Fruit fly (Drosophila melanogaster) whole organism, embryonic: ENCODE data around the gene CG11629.

Source experiments
- Atf3 ChIP-seq: fragments of 200-800 bp; sonication (Bioruptor generic); optimal IDR thresholded peaks from 3 replicates; lab custom pipeline; 2016; ENCODE audit warnings: missing biosample characterization, missing genetic modification characterization
- BtbVII ChIP-seq: fragments of 200-800 bp; sonication (Bioruptor generic); optimal IDR thresholded peaks from 3 replicates; lab custom pipeline; 2017; ENCODE audit warnings: missing biosample characterization, mild to moderate bottlenecking, missing genetic modification characterization
- CG12219 ChIP-seq: fragments of 200-800 bp; sonication (Bioruptor generic); optimal IDR thresholded peaks from 3 replicates; lab custom pipeline; 2018; ENCODE audit warnings: missing biosample characterization, mild to moderate bottlenecking, missing genetic modification characterization
- CG13624 ChIP-seq: fragments of 200-800 bp; sonication (Bioruptor generic); optimal IDR thresholded peaks from 2 replicates; lab custom pipeline; 2016; ENCODE audit warnings: missing biosample characterization, missing genetic modification characterization
- CG16863 ChIP-seq: fragments of 200-800 bp; sonication (Bioruptor generic); optimal IDR thresholded peaks from 3 replicates; lab custom pipeline; 2016; ENCODE audit warnings: missing biosample characterization, missing genetic modification characterization
- CG17361 ChIP-seq: fragments of 200-800 bp; sonication (Bioruptor generic); IDR thresholded peaks from 3 replicates; pipeline ENCODE4 v1.3.6; 2022; ENCODE audit warnings: missing biosample characterization, missing genetic modification characterization
- CG17568 ChIP-seq: fragments of 200-800 bp; sonication (Bioruptor generic); optimal IDR thresholded peaks from 2 replicates; lab custom pipeline; 2018; ENCODE audit warnings: missing biosample characterization, mild to moderate bottlenecking, missing genetic modification characterization, moderate library complexity
- CG17912 ChIP-seq: fragments of 200-800 bp; sonication (Bioruptor generic); optimal IDR thresholded peaks from 2 replicates; lab custom pipeline; 2018; ENCODE audit warnings: missing biosample characterization, mild to moderate bottlenecking, missing genetic modification characterization
- CG2199 ChIP-seq: fragments of 200-800 bp; sonication (Bioruptor generic); IDR thresholded peaks from 3 replicates; pipeline ENCODE4 v1.3.6; 2022; ENCODE audit warnings: missing biosample characterization, missing genetic modification characterization
- CG2678 ChIP-seq: fragments of 200-800 bp; sonication (Bioruptor generic); optimal IDR thresholded peaks from 3 replicates; lab custom pipeline; 2019; ENCODE audit warnings: missing biosample characterization, mild to moderate bottlenecking, missing genetic modification characterization, moderate library complexity
- CG3163 ChIP-seq: fragments of 200-800 bp; sonication (Bioruptor generic); optimal IDR thresholded peaks from 3 replicates; lab custom pipeline; 2016; ENCODE audit warnings: missing biosample characterization, missing genetic modification characterization
- CG5245 ChIP-seq: fragments of 200-800 bp; sonication (Bioruptor generic); optimal IDR thresholded peaks from 3 replicates; lab custom pipeline; 2016; ENCODE audit warnings: missing biosample characterization, missing genetic modification characterization
- CG6254 ChIP-seq: fragments of 200-800 bp; sonication (Bioruptor generic); optimal IDR thresholded peaks from 3 replicates; lab custom pipeline; 2017; ENCODE audit warnings: mild to moderate bottlenecking, missing biosample characterization, missing genetic modification reagents, missing genetic modification characterization
- CG6791 ChIP-seq: fragments of 200-800 bp; sonication (Bioruptor generic); IDR thresholded peaks from 3 replicates; pipeline ENCODE4 v1.3.6; 2022; ENCODE audit warnings: missing biosample characterization, missing genetic modification characterization; ENCODE audit not compliant: partially characterized antibody
- CG6854 ChIP-seq: fragments of 200-800 bp; sonication (Bioruptor generic); optimal IDR thresholded peaks from 3 replicates; lab custom pipeline; 2017; ENCODE audit warnings: missing biosample characterization, mild to moderate bottlenecking, missing genetic modification characterization
- CG7786 ChIP-seq: fragments of 200-800 bp; sonication (Bioruptor generic); optimal IDR thresholded peaks from 2 replicates; lab custom pipeline; 2016; ENCODE audit warnings: missing biosample characterization, missing genetic modification characterization
- CG8478 ChIP-seq: fragments of >200 bp; optimal IDR thresholded peaks from 2 replicates; lab custom pipeline; 2018
- CG9215 ChIP-seq: fragments of 200-800 bp; sonication (Bioruptor generic); IDR thresholded peaks from 2 replicates; pipeline ENCODE4 v1.3.6; 2022; ENCODE audit warnings: missing biosample characterization, missing genetic modification characterization
- CG9437 ChIP-seq: fragments of 200-800 bp; sonication (Bioruptor generic); optimal IDR thresholded peaks from 2 replicates; lab custom pipeline; 2018; ENCODE audit warnings: missing biosample characterization, mild to moderate bottlenecking, missing genetic modification characterization
- CG9727 ChIP-seq: fragments of 200-800 bp; sonication (Bioruptor generic); optimal IDR thresholded peaks from 3 replicates; lab custom pipeline; 2017; ENCODE audit warnings: missing biosample characterization, mild to moderate bottlenecking, missing genetic modification characterization
- CG9817 ChIP-seq: fragments of 200-800 bp; sonication (Bioruptor generic); optimal IDR thresholded peaks from 2 replicates; lab custom pipeline; 2018; ENCODE audit warnings: missing biosample characterization, mild to moderate bottlenecking, missing genetic modification characterization, moderate library complexity
- CoRest ChIP-seq: fragments of 200-800 bp; sonication (Bioruptor generic); optimal IDR thresholded peaks from 3 replicates; lab custom pipeline; 2018; ENCODE audit warnings: missing biosample characterization, mild to moderate bottlenecking, missing genetic modification characterization, moderate library complexity
- Dfd ChIP-seq, 2 experiments: fragments of >200 bp; optimal IDR thresholded peaks; 2 replicates each; lab custom pipeline; 2017; ENCODE audit warnings: missing biosample characterization in 2 of 2, missing genetic modification characterization in 2 of 2
- Fer1 ChIP-seq: fragments of 200-800 bp; sonication (Bioruptor generic); optimal IDR thresholded peaks from 2 replicates; lab custom pipeline; 2017; ENCODE audit warnings: missing biosample characterization, mild to moderate bottlenecking, missing genetic modification characterization
- GATAe ChIP-seq: fragments of 200-800 bp; sonication (Bioruptor generic); conservative IDR thresholded peaks from 2 replicates; pipeline ENCODE4 v1.3.6; 2022; ENCODE audit warnings: missing biosample characterization, missing genetic modification characterization
- Max ChIP-seq: fragments of 200-800 bp; sonication (Bioruptor generic); optimal IDR thresholded peaks from 2 replicates; lab custom pipeline; 2016; ENCODE audit warnings: missing biosample characterization, mild to moderate bottlenecking, missing genetic modification characterization
- Med ChIP-seq: fragments of 200-800 bp; sonication (Bioruptor generic); peaks from one replicate; lab custom pipeline; 2016; ENCODE audit warnings: missing biosample characterization, missing genetic modification characterization, mild to moderate bottlenecking, inconsistent platforms, moderate library complexity
- Nf-YB ChIP-seq: fragments of 200-800 bp; sonication (Bioruptor generic); optimal IDR thresholded peaks from 3 replicates; lab custom pipeline; 2019; ENCODE audit warnings: missing biosample characterization, mild to moderate bottlenecking, missing genetic modification characterization, moderate library complexity
- Nf-YC ChIP-seq: fragments of 200-800 bp; optimal IDR thresholded peaks from 3 replicates; lab custom pipeline; 2019; ENCODE audit warnings: missing biosample characterization, mild to moderate bottlenecking, missing genetic modification characterization, moderate library complexity
- Opbp ChIP-seq: fragments of 200-800 bp; sonication (Bioruptor generic); IDR thresholded peaks from 3 replicates; pipeline ENCODE4 v1.3.6; 2022; ENCODE audit warnings: missing biosample characterization, missing genetic modification characterization; ENCODE audit not compliant: partially characterized antibody
- Ptx1 ChIP-seq: fragments of 200-800 bp; sonication (Bioruptor generic); IDR thresholded peaks from 2 replicates; pipeline ENCODE4 v1.3.6; 2022; ENCODE audit warnings: missing biosample characterization, missing genetic modification characterization
- Trl ChIP-seq, 3 experiments: fragments of >200 bp in 2 of 3; fragments of 200-800 bp in 1 of 3; sonication (Bioruptor generic) in 1 of 3; optimal IDR thresholded peaks; 2 replicates in 1 of 3; 3 replicates in 2 of 3; lab custom pipeline; 2016 to 2017; ENCODE audit warnings: missing biosample characterization in 1 of 3, missing genetic modification characterization in 1 of 3
- bigmax ChIP-seq: fragments of 200-800 bp; sonication (Bioruptor generic); optimal IDR thresholded peaks from 2 replicates; lab custom pipeline; 2018; ENCODE audit warnings: missing biosample characterization, mild to moderate bottlenecking, missing genetic modification characterization
- cad ChIP-seq: fragments of >200 bp; optimal IDR thresholded peaks from 2 replicates; lab custom pipeline; 2017; ENCODE audit warnings: missing biosample characterization, missing genetic modification characterization
- crol ChIP-seq: fragments of 200-800 bp; sonication (Bioruptor generic); IDR thresholded peaks from 2 replicates; pipeline ENCODE4 v1.3.6; 2022; ENCODE audit warnings: missing biosample characterization, missing genetic modification characterization
- dimm ChIP-seq: fragments of 200-800 bp; sonication (Bioruptor generic); IDR thresholded peaks from 2 replicates; pipeline ENCODE4 v1.3.6; 2022; ENCODE audit warnings: missing biosample characterization, missing genetic modification characterization
- ewg ChIP-seq: fragments of 200-800 bp; sonication (Bioruptor generic); optimal IDR thresholded peaks from 3 replicates; lab custom pipeline; 2017; ENCODE audit warnings: mild to moderate bottlenecking, missing biosample characterization, missing genetic modification reagents, missing genetic modification characterization
- fru ChIP-seq: fragments of >200 bp; optimal IDR thresholded peaks from 2 replicates; lab custom pipeline; 2017
- gce ChIP-seq: fragments of 200-800 bp; sonication (Bioruptor generic); IDR thresholded peaks from 3 replicates; pipeline ENCODE4 v1.3.6; 2022; ENCODE audit warnings: missing biosample characterization, missing genetic modification characterization
- inv ChIP-seq: fragments of 200-800 bp; sonication (Bioruptor generic); IDR thresholded peaks from 2 replicates; pipeline ENCODE4 v1.3.6; 2022; ENCODE audit warnings: missing biosample characterization, missing genetic modification characterization; ENCODE audit not compliant: partially characterized antibody
- jing ChIP-seq: fragments of 200-800 bp; sonication (Bioruptor generic); optimal IDR thresholded peaks from 2 replicates; lab custom pipeline; 2018; ENCODE audit warnings: missing biosample characterization, mild to moderate bottlenecking, missing genetic modification characterization
- lab ChIP-seq: fragments of 200-800 bp; sonication (Bioruptor generic); optimal IDR thresholded peaks from 3 replicates; lab custom pipeline; 2017; ENCODE audit warnings: missing biosample characterization, missing genetic modification characterization, mild to moderate bottlenecking, moderate library complexity, missing genetic modification reagents
- nerfin-1 ChIP-seq: fragments of 200-800 bp; sonication (Bioruptor generic); optimal IDR thresholded peaks from 3 replicates; lab custom pipeline; 2019; ENCODE audit warnings: missing biosample characterization, mild to moderate bottlenecking, missing genetic modification characterization, moderate library complexity
- oc ChIP-seq: fragments of 200-800 bp; sonication (Bioruptor generic); optimal IDR thresholded peaks from 2 replicates; lab custom pipeline; 2018; ENCODE audit warnings: missing biosample characterization, mild to moderate bottlenecking, missing genetic modification characterization, moderate library complexity
- pita ChIP-seq: fragments of 200-800 bp; sonication (Bioruptor generic); optimal IDR thresholded peaks from 2 replicates; lab custom pipeline; 2017; ENCODE audit warnings: missing biosample characterization, mild to moderate bottlenecking, missing genetic modification characterization
- prd ChIP-seq, 3 experiments: fragments of >200 bp in 2 of 3; fragments of 200-800 bp in 1 of 3; sonication (Bioruptor generic) in 1 of 3; optimal IDR thresholded peaks in 2 of 3; IDR thresholded peaks in 1 of 3; 2 replicates in 2 of 3; 3 replicates in 1 of 3; pipeline versions ENCODE4 v1.3.6 to Lab custom; 2017 to 2022; ENCODE audit warnings: missing biosample characterization in 1 of 3, missing genetic modification characterization in 1 of 3
- salm ChIP-seq: fragments of 200-800 bp; sonication (Bioruptor generic); optimal IDR thresholded peaks from 2 replicates; lab custom pipeline; 2018; ENCODE audit warnings: missing biosample characterization, mild to moderate bottlenecking, missing genetic modification characterization
- sqz ChIP-seq: fragments of 200-800 bp; sonication (Bioruptor generic); optimal IDR thresholded peaks from 3 replicates; lab custom pipeline; 2018; ENCODE audit warnings: missing biosample characterization, mild to moderate bottlenecking, missing genetic modification characterization
- sr ChIP-seq: fragments of 200-800 bp; sonication (Bioruptor generic); IDR thresholded peaks from 3 replicates; pipeline ENCODE4 v1.3.6; 2022; ENCODE audit warnings: missing biosample characterization, missing genetic modification characterization
- tll ChIP-seq, 2 experiments: fragments of 200-800 bp in 1 of 2; fragments of >200 bp in 1 of 2; sonication (Bioruptor generic) in 1 of 2; optimal IDR thresholded peaks; 2 replicates each; lab custom pipeline; 2017 to 2019; ENCODE audit warnings: missing biosample characterization in 2 of 2, missing genetic modification characterization in 2 of 2, mild to moderate bottlenecking in 1 of 2, moderate library complexity in 1 of 2
- usp ChIP-seq: fragments of >200 bp; optimal IDR thresholded peaks from 2 replicates; lab custom pipeline; 2017; ENCODE audit warnings: missing biosample characterization, missing genetic modification characterization

Gene CG11629

dm6 chr2L:21886260-21886659 is 11.8 kb downstream of the CG11629 start:
- no peak for TF ChIP-seq fru (lab: Kevin White, UChicago)
- TF ChIP-seq oc (tag; lab: Kevin White, UChicago), result no peak
- TF ChIP-seq CG2678, result no peak
- peak; percentile 20 for TF ChIP-seq Nf-YB
- no peak for TF ChIP-seq CG13624 (GFP tag; lab: Kevin White, UChicago)
- TF ChIP-seq Dfd (GFP tag; optimal IDR thresholded peaks at IDR 0.05; lab: Kevin White, UChicago), result no peak
- no peak for TF ChIP-seq CG9437 (GFP tag; lab: Kevin White, UChicago)
- no peak for TF ChIP-seq BtbVII (GFP tag; lab: Kevin White, UChicago)
- no peak for TF ChIP-seq Atf3
- no peak for TF ChIP-seq Ptx1
- TF ChIP-seq CG17568, result no peak
- TF ChIP-seq CG6854, result no peak
- TF ChIP-seq CG12219 (GFP tag; lab: Kevin White, UChicago), result no peak
- TF ChIP-seq CG9817 (tag; lab: Kevin White, UChicago), result no peak
- no peak for TF ChIP-seq lab (GFP tag; lab: Kevin White, UChicago)
- TF ChIP-seq usp (GFP tag; lab: Kevin White, UChicago), result no peak
- TF ChIP-seq Trl (optimal IDR thresholded peaks at IDR 0.05; lab: Kevin White, UChicago), result no peak
- no peak for TF ChIP-seq Trl (GFP tag; optimal IDR thresholded peaks at IDR 0.05; lab: Kevin White, UChicago)
- 0 out of 3 replicates have a peak, but pooled peaks have one; percentile 5 for TF ChIP-seq Opbp (GFP tag; lab: Robert Waterston, UW)
- no peak for TF ChIP-seq jing
- TF ChIP-seq crol (GFP tag; lab: Robert Waterston, UW), result no peak
- peak; percentile 87; the same call in 2 of the 3 replicates for TF ChIP-seq CG2199
- TF ChIP-seq tll (GFP tag; optimal IDR thresholded peaks at IDR 0.05; lab: Kevin White, UChicago), result no peak
- TF ChIP-seq CG3163, result no peak
- no peak for TF ChIP-seq cad
- TF ChIP-seq Nf-YC (tag; lab: Kevin White, UChicago), result peak; percentile 16
- no peak for TF ChIP-seq CG6791 (GFP tag; lab: Robert Waterston, UW)
- TF ChIP-seq sr, result peak; percentile 85
- peak; percentile 11 for TF ChIP-seq ewg (GFP tag; lab: Kevin White, UChicago)
- peak; percentile 66 for TF ChIP-seq Med (GFP tag; lab: Kevin White, UChicago)
- no peak for TF ChIP-seq sqz (GFP tag; lab: Kevin White, UChicago)
- TF ChIP-seq CG5245 (GFP tag; lab: Kevin White, UChicago), result no peak
- TF ChIP-seq CG9215 (GFP tag; lab: Robert Waterston, UW), result no peak
- no peak for TF ChIP-seq prd (optimal IDR thresholded peaks at IDR 0.05; lab: Kevin White, UChicago)
- TF ChIP-seq prd (GFP tag; IDR thresholded peaks at IDR 0.05; lab: Robert Waterston, UW), result 0 out of 3 replicates have a peak, but pooled peaks have one; percentile 38
- peak; percentile 61 for TF ChIP-seq CG6254 (GFP tag; lab: Kevin White, UChicago)
- TF ChIP-seq CG8478 (lab: Kevin White, UChicago), result no peak
- no peak for TF ChIP-seq GATAe
- no peak for TF ChIP-seq dimm (GFP tag; lab: Robert Waterston, UW)
- no peak for TF ChIP-seq CG16863 (GFP tag; lab: Kevin White, UChicago)
- no peak for TF ChIP-seq salm (tag; lab: Kevin White, UChicago)
- TF ChIP-seq nerfin-1, result peak; percentile 42
- no peak for TF ChIP-seq CG7786 (GFP tag; lab: Kevin White, UChicago)
- TF ChIP-seq bigmax (GFP tag; lab: Kevin White, UChicago), result no peak
- no peak for TF ChIP-seq inv (GFP tag; lab: Robert Waterston, UW)
- no peak for TF ChIP-seq gce (GFP tag; lab: Robert Waterston, UW)
- TF ChIP-seq Max, result no peak
- no peak for TF ChIP-seq CoRest (tag; lab: Kevin White, UChicago)
- no peak for TF ChIP-seq CG9727 (GFP tag; lab: Kevin White, UChicago)
- no peak for TF ChIP-seq Fer1
- TF ChIP-seq CG17912, result no peak
- TF ChIP-seq pita (GFP tag; lab: Kevin White, UChicago), result no peak
- TF ChIP-seq CG17361 (GFP tag; lab: Robert Waterston, UW), result no peak
